Worm (Caenorhabditis elegans): ENCODE data around the gene del-9.

del-9 gene

ce11 chrX:3583436-3583835, 33.7 kb downstream of the del-9 start:
- TF ChIP-seq F57A8.1 (GFP tag; optimal IDR thresholded peaks at IDR 0.05) (no peak), attf-6 (GFP tag; IDR thresholded peaks at IDR 0.05) (no peak), zim-3 (tag; optimal IDR thresholded peaks at IDR 0.05) (no peak), F39B2.1 (GFP tag; IDR thresholded peaks at IDR 0.05) (no peak), K12H6.12 (tag; optimal IDR thresholded peaks at IDR 0.05) (no peak), F33H1.4 (GFP tag; IDR thresholded peaks at IDR 0.05) (no peak), F55B11.4 (tag; optimal IDR thresholded peaks at IDR 0.05; ENCODE audit: borderline replicate concordance, insufficient read depth) (no peak), nfya-2 (GFP tag; IDR thresholded peaks at IDR 0.05) (no peak), lir-1 (GFP tag; conservative IDR thresholded peaks at IDR 0.05) (no peak), athp-1 (tag; optimal IDR thresholded peaks at IDR 0.05) (no peak)

- TF ChIP-seq unc-130 (GFP tag; optimal IDR thresholded peaks at IDR 0.05) (no peak), ceh-40 (GFP tag; IDR thresholded peaks at IDR 0.05) (no peak), tlf-1 (GFP tag; optimal IDR thresholded peaks at IDR 0.05) (no peak), madf-3 (GFP tag; IDR thresholded peaks at IDR 0.05) (no peak), lag-1 (GFP tag; IDR thresholded peaks at IDR 0.05) (no peak)
These were observed 35.3 kb downstream of the del-9 start for ce11 chrX:3581813-3582212.

- no peak for TF ChIP-seq unc-62 (GFP tag; optimal IDR thresholded peaks at IDR 0.05)
- peak; percentile 93 for TF ChIP-seq nhr-80 (tag; optimal IDR thresholded peaks at IDR 0.05)
- TF ChIP-seq hmg-1.2 (GFP tag; IDR thresholded peaks at IDR 0.05) = 0 out of 2 replicates have a peak, but pooled peaks have one; percentile 18
- no peak for TF ChIP-seq B0336.3 (GFP tag; IDR thresholded peaks at IDR 0.05)
- no peak for TF ChIP-seq bed-2 (GFP tag; IDR thresholded peaks at IDR 0.05)
- TF ChIP-seq hlh-26 (GFP tag; conservative IDR thresholded peaks at IDR 0.05) = no peak
- no peak for TF ChIP-seq C06A6.2 (GFP tag; conservative IDR thresholded peaks at IDR 0.05)
- TF ChIP-seq F49E8.2 (tag; optimal IDR thresholded peaks at IDR 0.05; ENCODE audit: insufficient read depth) = no peak
- TF ChIP-seq rec-8 (tag; optimal IDR thresholded peaks at IDR 0.05) = no peak
- no peak for TF ChIP-seq let-526 (GFP tag; IDR thresholded peaks at IDR 0.05)
- no peak for TF ChIP-seq attf-3 (GFP tag; conservative IDR thresholded peaks at IDR 0.05)
- peak in 1 of 2 experiments; percentile 11 for TF ChIP-seq let-607 (tag; optimal IDR thresholded peaks at IDR 0.05)
These were observed 40.9 kb downstream of the del-9 start, which contains the start of gene ckc-1 for ce11 chrX:3576239-3576638. TSS of gene ckc-1 (plus strand) at chrX:3576606.

ce11 chrX:3573482-3573881, 43.6 kb downstream of the del-9 start, which contains the start of gene T27A10.5:
TSS of gene T27A10.5 (minus strand) at chrX:3573582.
- no peak for TF ChIP-seq F52B5.7 (tag; optimal IDR thresholded peaks at IDR 0.05)
- no peak for TF ChIP-seq ccch-3 (GFP tag; optimal IDR thresholded peaks at IDR 0.05)
- no peak for TF ChIP-seq lsy-27 (tag; optimal IDR thresholded peaks at IDR 0.05; ENCODE audit: borderline replicate concordance, insufficient read depth)
- TF ChIP-seq ztf-26 (tag; optimal IDR thresholded peaks at IDR 0.05) = no peak
- no peak for TF ChIP-seq mel-28 (tag; optimal IDR thresholded peaks at IDR 0.05; ENCODE audit: borderline replicate concordance)
- TF ChIP-seq pha-4 (tag; optimal IDR thresholded peaks at IDR 0.05) = no peak
- TF ChIP-seq F10E7.11 (tag; optimal IDR thresholded peaks at IDR 0.05) = no peak
- no peak for TF ChIP-seq C06A6.2 (GFP tag; conservative IDR thresholded peaks at IDR 0.05)
- TF ChIP-seq ztf-18 (tag; optimal IDR thresholded peaks at IDR 0.05) = no peak
- no peak for TF ChIP-seq nhr-120 (GFP tag; IDR thresholded peaks at IDR 0.05)
- TF ChIP-seq madf-3 (GFP tag; IDR thresholded peaks at IDR 0.05) = no peak
- TF ChIP-seq dpff-1 (tag; optimal IDR thresholded peaks at IDR 0.05) = no peak

All from whole organism, young adult.